Fruit fly (Drosophila melanogaster) whole organism, embryonic: ENCODE measurements around the gene Hs6st.

Experiments used
- Ada2b ChIP-seq: fragments of 200-800 bp; sonication (Bioruptor generic); IDR thresholded peaks from 2 replicates; pipeline ENCODE4 v1.3.6; 2022; ENCODE audit warnings: missing biosample characterization, missing genetic modification characterization
- CG11247 ChIP-seq: fragments of 200-800 bp; sonication (Bioruptor generic); IDR thresholded peaks from 2 replicates; pipeline ENCODE4 v1.3.6; 2022; ENCODE audit warnings: missing biosample characterization, missing genetic modification characterization
- CG13296 ChIP-seq: fragments of 200-800 bp; sonication (Bioruptor generic); optimal IDR thresholded peaks from 3 replicates; lab custom pipeline; 2018; ENCODE audit warnings: missing biosample characterization, mild to moderate bottlenecking, missing genetic modification characterization
- CG13424 ChIP-seq: fragments of 200-800 bp; sonication (Bioruptor generic); optimal IDR thresholded peaks from 2 replicates; lab custom pipeline; 2019; ENCODE audit warnings: missing biosample characterization, mild to moderate bottlenecking, missing genetic modification characterization, moderate library complexity
- CG1602 ChIP-seq: fragments of 200-800 bp; sonication (Bioruptor generic); optimal IDR thresholded peaks from 3 replicates; lab custom pipeline; 2016; ENCODE audit warnings: missing biosample characterization, missing genetic modification characterization
- CG17361 ChIP-seq: fragments of 200-800 bp; sonication (Bioruptor generic); IDR thresholded peaks from 3 replicates; pipeline ENCODE4 v1.3.6; 2022; ENCODE audit warnings: missing biosample characterization, missing genetic modification characterization
- CG2116 ChIP-seq: fragments of 200-800 bp; sonication (Bioruptor generic); optimal IDR thresholded peaks from 3 replicates; lab custom pipeline; 2018; ENCODE audit warnings: missing biosample characterization, mild to moderate bottlenecking, missing genetic modification characterization
- CG2120 ChIP-seq: fragments of 200-800 bp; sonication (Bioruptor generic); optimal IDR thresholded peaks from 3 replicates; lab custom pipeline; 2016; ENCODE audit warnings: missing biosample characterization, missing genetic modification characterization
- CG3163 ChIP-seq: fragments of 200-800 bp; sonication (Bioruptor generic); optimal IDR thresholded peaks from 3 replicates; lab custom pipeline; 2016; ENCODE audit warnings: missing biosample characterization, missing genetic modification characterization
- CG32767 ChIP-seq: fragments of 200-800 bp; sonication (Bioruptor generic); IDR thresholded peaks from 2 replicates; pipeline ENCODE4 v1.3.6; 2022; ENCODE audit warnings: missing biosample characterization, missing genetic modification characterization
- CG4360 ChIP-seq: fragments of 200-800 bp; sonication (Bioruptor generic); IDR thresholded peaks from 2 replicates; pipeline ENCODE4 v1.3.6; 2022; ENCODE audit warnings: missing biosample characterization, missing genetic modification characterization
- CG4424 ChIP-seq: fragments of 200-800 bp; sonication (Bioruptor generic); optimal IDR thresholded peaks from 3 replicates; lab custom pipeline; 2016; ENCODE audit warnings: missing biosample characterization, missing genetic modification characterization
- CG5953 ChIP-seq: fragments of 200-800 bp; sonication (Bioruptor generic); IDR thresholded peaks from 2 replicates; pipeline ENCODE4 v1.3.6; 2022; ENCODE audit warnings: missing biosample characterization, missing genetic modification characterization
- CG7372 ChIP-seq: fragments of 200-800 bp; sonication (Bioruptor generic); IDR thresholded peaks from 2 replicates; pipeline ENCODE4 v1.3.6; 2022; ENCODE audit warnings: missing biosample characterization, missing genetic modification characterization
- CG8765 ChIP-seq: fragments of 200-800 bp; sonication (Bioruptor generic); IDR thresholded peaks from 2 replicates; pipeline ENCODE4 v1.3.6; 2022; ENCODE audit warnings: missing biosample characterization, missing genetic modification characterization
- CoRest ChIP-seq: fragments of 200-800 bp; sonication (Bioruptor generic); optimal IDR thresholded peaks from 3 replicates; lab custom pipeline; 2018; ENCODE audit warnings: missing biosample characterization, mild to moderate bottlenecking, missing genetic modification characterization, moderate library complexity
- Dll ChIP-seq: fragments of 200-800 bp; sonication (Bioruptor generic); IDR thresholded peaks from 4 replicates; pipeline ENCODE4 v1.3.6; 2022; ENCODE audit warnings: missing biosample characterization, missing genetic modification characterization; ENCODE audit not compliant: partially characterized antibody
- E2f1 ChIP-seq: fragments of 200-800 bp; sonication (Bioruptor generic); IDR thresholded peaks from 2 replicates; pipeline ENCODE4 v1.3.6; 2022; ENCODE audit warnings: missing biosample characterization, missing genetic modification characterization
- Fer3 ChIP-seq: fragments of 200-800 bp; sonication (Bioruptor generic); optimal IDR thresholded peaks from 2 replicates; lab custom pipeline; 2018; ENCODE audit warnings: missing biosample characterization, mild to moderate bottlenecking, missing genetic modification characterization, moderate library complexity
- GATAe ChIP-seq: fragments of 200-800 bp; sonication (Bioruptor generic); conservative IDR thresholded peaks from 2 replicates; pipeline ENCODE4 v1.3.6; 2022; ENCODE audit warnings: missing biosample characterization, missing genetic modification characterization
- Gsc ChIP-seq: fragments of 200-800 bp; sonication (Bioruptor generic); IDR thresholded peaks from 2 replicates; pipeline ENCODE4 v1.3.6; 2022; ENCODE audit warnings: missing biosample characterization, missing genetic modification characterization
- Hsf ChIP-seq: fragments of 200-800 bp; sonication (Bioruptor generic); optimal IDR thresholded peaks from 3 replicates; lab custom pipeline; 2016; ENCODE audit warnings: missing biosample characterization, missing genetic modification characterization
- Kr ChIP-seq: fragments of 200-800 bp; sonication (Bioruptor generic); optimal IDR thresholded peaks from 2 replicates; lab custom pipeline; 2017; ENCODE audit warnings: missing biosample characterization, mild to moderate bottlenecking, missing genetic modification characterization
- Meics ChIP-seq: fragments of 200-800 bp; sonication (Bioruptor generic); optimal IDR thresholded peaks from 2 replicates; lab custom pipeline; 2017; ENCODE audit warnings: missing biosample characterization, mild to moderate bottlenecking, missing genetic modification characterization
- Mes4 ChIP-seq: fragments of 200-800 bp; sonication (Bioruptor generic); optimal IDR thresholded peaks from 2 replicates; lab custom pipeline; 2016; ENCODE audit warnings: missing biosample characterization, missing genetic modification characterization
- Myb ChIP-seq: fragments of 200-800 bp; sonication (Bioruptor generic); optimal IDR thresholded peaks from 2 replicates; lab custom pipeline; 2016; ENCODE audit warnings: missing biosample characterization, missing genetic modification characterization
- NC2α ChIP-seq: fragments of 200-800 bp; sonication (Bioruptor generic); optimal IDR thresholded peaks from 2 replicates; lab custom pipeline; 2016; ENCODE audit warnings: missing biosample characterization, missing genetic modification characterization
- Opbp ChIP-seq: fragments of 200-800 bp; sonication (Bioruptor generic); IDR thresholded peaks from 3 replicates; pipeline ENCODE4 v1.3.6; 2022; ENCODE audit warnings: missing biosample characterization, missing genetic modification characterization; ENCODE audit not compliant: partially characterized antibody
- Side ChIP-seq: fragments of 200-800 bp; sonication (Bioruptor generic); optimal IDR thresholded peaks from 2 replicates; lab custom pipeline; 2016; ENCODE audit warnings: missing biosample characterization, missing genetic modification characterization
- Sox100B ChIP-seq: fragments of 200-800 bp; sonication (Bioruptor generic); optimal IDR thresholded peaks from 3 replicates; lab custom pipeline; 2018; ENCODE audit warnings: missing biosample characterization, mild to moderate bottlenecking, missing genetic modification characterization
- Sry-β ChIP-seq: fragments of 200-800 bp; sonication (Bioruptor generic); optimal IDR thresholded peaks from 2 replicates; lab custom pipeline; 2018; ENCODE audit warnings: missing biosample characterization, mild to moderate bottlenecking, missing genetic modification characterization, moderate library complexity
- Ssrp ChIP-seq: fragments of 200-800 bp; sonication (Bioruptor generic); optimal IDR thresholded peaks from 2 replicates; lab custom pipeline; 2018; ENCODE audit warnings: missing biosample characterization, mild to moderate bottlenecking, missing genetic modification characterization, moderate library complexity
- YL-1 ChIP-seq: fragments of 200-800 bp; sonication (Bioruptor generic); optimal IDR thresholded peaks from 3 replicates; lab custom pipeline; 2017; ENCODE audit warnings: missing biosample characterization, mild to moderate bottlenecking, missing genetic modification characterization
- aop ChIP-seq: fragments of 200-800 bp; sonication (Bioruptor generic); IDR thresholded peaks from 2 replicates; pipeline ENCODE4 v1.3.6; 2022; ENCODE audit warnings: missing biosample characterization, missing genetic modification characterization
- cas ChIP-seq: fragments of 200-800 bp; sonication (Bioruptor generic); IDR thresholded peaks from 2 replicates; pipeline ENCODE4 v1.3.6; 2022; ENCODE audit warnings: missing biosample characterization, missing genetic modification characterization
- dpn ChIP-seq, 2 experiments: fragments of 200-800 bp; sonication (Bioruptor generic); optimal IDR thresholded peaks; 3 replicates each; lab custom pipeline; 2016; ENCODE audit warnings: missing biosample characterization in 2 of 2, missing genetic modification characterization in 2 of 2
- fd3F ChIP-seq: fragments of 200-800 bp; sonication (Bioruptor generic); optimal IDR thresholded peaks from 2 replicates; lab custom pipeline; 2018; ENCODE audit warnings: missing biosample characterization, mild to moderate bottlenecking, missing genetic modification characterization, moderate library complexity
- ftz-f1 ChIP-seq: fragments of 200-800 bp; sonication (Bioruptor generic); optimal IDR thresholded peaks from 2 replicates; lab custom pipeline; 2016; ENCODE audit warnings: missing biosample characterization, missing genetic modification characterization
- gt ChIP-seq: fragments of 200-800 bp; sonication (Bioruptor generic); IDR thresholded peaks from 2 replicates; pipeline ENCODE4 v1.3.6; 2022; ENCODE audit warnings: missing biosample characterization, missing genetic modification characterization
- ham ChIP-seq: fragments of 200-800 bp; sonication (Bioruptor generic); IDR thresholded peaks from 2 replicates; pipeline ENCODE4 v1.3.6; 2022; ENCODE audit warnings: missing biosample characterization, missing genetic modification characterization
- hkb ChIP-seq, 2 experiments: fragments of 200-800 bp in 1 of 2; fragments of >200 bp in 1 of 2; sonication (Bioruptor generic) in 1 of 2; IDR thresholded peaks in 1 of 2; optimal IDR thresholded peaks in 1 of 2; 2 replicates each; pipeline versions ENCODE4 v1.3.6 to Lab custom; 2017 to 2022; ENCODE audit warnings: missing biosample characterization in 1 of 2, missing genetic modification characterization in 1 of 2
- mam ChIP-seq: fragments of 200-800 bp; sonication (Bioruptor generic); optimal IDR thresholded peaks from 3 replicates; lab custom pipeline; 2016; ENCODE audit warnings: missing biosample characterization, missing genetic modification characterization
- oc ChIP-seq: fragments of 200-800 bp; sonication (Bioruptor generic); optimal IDR thresholded peaks from 2 replicates; lab custom pipeline; 2018; ENCODE audit warnings: missing biosample characterization, mild to moderate bottlenecking, missing genetic modification characterization, moderate library complexity
- odd ChIP-seq: fragments of 200-800 bp; sonication (Bioruptor generic); optimal IDR thresholded peaks from 2 replicates; lab custom pipeline; 2017; ENCODE audit warnings: missing biosample characterization, mild to moderate bottlenecking, missing genetic modification characterization
- pfk ChIP-seq: fragments of 200-800 bp; sonication (Bioruptor generic); optimal IDR thresholded peaks from 2 replicates; lab custom pipeline; 2018; ENCODE audit warnings: missing biosample characterization, mild to moderate bottlenecking, missing genetic modification characterization, moderate library complexity
- sens-2 ChIP-seq: fragments of 200-800 bp; sonication (Bioruptor generic); IDR thresholded peaks from 2 replicates; pipeline ENCODE4 v1.3.6; 2022; ENCODE audit warnings: missing biosample characterization, missing genetic modification characterization
- sim ChIP-seq: fragments of 200-800 bp; sonication (Bioruptor generic); IDR thresholded peaks from 2 replicates; pipeline ENCODE4 v1.3.6; 2022; ENCODE audit warnings: missing biosample characterization, missing genetic modification characterization
- stc ChIP-seq: fragments of 200-800 bp; sonication (Bioruptor generic); IDR thresholded peaks from 2 replicates; pipeline ENCODE4 v1.3.6; 2022; ENCODE audit warnings: missing biosample characterization, missing genetic modification characterization
- tgo ChIP-seq: fragments of 200-800 bp; sonication (Bioruptor generic); IDR thresholded peaks from 3 replicates; pipeline ENCODE4 v1.3.6; 2022; ENCODE audit warnings: missing biosample characterization, missing genetic modification characterization
- trem ChIP-seq: fragments of 200-800 bp; optimal IDR thresholded peaks from 3 replicates; lab custom pipeline; 2019; ENCODE audit warnings: missing biosample characterization, mild to moderate bottlenecking, missing genetic modification characterization, moderate library complexity
- unc-4 ChIP-seq: fragments of 200-800 bp; sonication (Bioruptor generic); IDR thresholded peaks from 2 replicates; pipeline ENCODE4 v1.3.6; 2022; ENCODE audit warnings: missing biosample characterization, missing genetic modification characterization; ENCODE audit not compliant: partially characterized antibody

Hs6st gene

dm6 chr3R:20035887-20036286 lies 27.6 kb upstream of the Hs6st start, which contains the start of gene Regnase-1 (continued):
- TF ChIP-seq hkb (optimal IDR thresholded peaks at IDR 0.05; lab: Kevin White, UChicago) (no peak), hkb (GFP tag; IDR thresholded peaks at IDR 0.05; lab: Robert Waterston, UW) (peak; percentile 93), CG2116 (GFP tag; lab: Kevin White, UChicago) (peak; percentile 96), CG4424 (GFP tag; lab: Kevin White, UChicago) (peak; percentile 89), fd3F (peak; percentile 87), cas (GFP tag; lab: Robert Waterston, UW) (peak; percentile 75), CG3163 (GFP tag; lab: Kevin White, UChicago) (peak; percentile 77), Sry-β (peak; percentile 74), Gsc (GFP tag; lab: Robert Waterston, UW) (no peak), Meics (peak; percentile 95), CG13424 (tag; lab: Kevin White, UChicago) (peak; percentile 78), pfk (GFP tag; lab: Kevin White, UChicago) (peak; percentile 81), Dll (GFP tag; lab: Robert Waterston, UW) (peak; percentile 95), CG11247 (GFP tag; lab: Robert Waterston, UW) (peak; percentile 88), CG32767 (GFP tag; lab: Robert Waterston, UW) (peak; percentile 82), sim (GFP tag; lab: Robert Waterston, UW) (peak; percentile 86), CG17361 (GFP tag; lab: Robert Waterston, UW) (peak; percentile 87), Kr (GFP tag; lab: Kevin White, UChicago) (peak; percentile 36), Hsf (GFP tag; lab: Kevin White, UChicago) (peak; percentile 91), sens-2 (peak; percentile 94), Fer3 (tag; lab: Kevin White, UChicago) (peak; percentile 96), CG2120 (GFP tag; lab: Kevin White, UChicago) (peak; percentile 83), gt (GFP tag; lab: Robert Waterston, UW) (peak; percentile 44; the same call in 1 of the 2 replicates), CG8765 (GFP tag; lab: Robert Waterston, UW) (peak; percentile 47; the same call in 1 of the 2 replicates), CG4360 (GFP tag; lab: Robert Waterston, UW) (peak; percentile 58; the same call in 1 of the 2 replicates), Side (GFP tag; lab: Kevin White, UChicago) (peak; percentile 92), YL-1 (GFP tag; lab: Kevin White, UChicago) (peak; percentile 98), Ada2b (GFP tag; lab: Robert Waterston, UW) (peak; percentile 71), aop (GFP tag; lab: Robert Waterston, UW) (no peak), CG7372 (peak; percentile 85), Opbp (GFP tag; lab: Robert Waterston, UW) (peak; percentile 98), E2f1 (peak; percentile 90), oc (peak; percentile 84), ftz-f1 (GFP tag; lab: Kevin White, UChicago) (no peak), CG1602 (peak; percentile 68), trem (peak; percentile 97), stc (GFP tag; lab: Robert Waterston, UW) (peak; percentile 93), dpn (GFP tag; optimal IDR thresholded peaks at IDR 0.05; lab: Kevin White, UChicago) (peak; percentile 83 to 92), Ssrp (tag; lab: Kevin White, UChicago) (peak; percentile 65), CG5953 (GFP tag; lab: Robert Waterston, UW) (peak; percentile 85), GATAe (GFP tag; lab: Robert Waterston, UW) (peak; percentile 68), tgo (GFP tag; lab: Robert Waterston, UW) (peak; percentile 83), Sox100B (GFP tag; lab: Kevin White, UChicago) (peak; percentile 92), Myb (peak; percentile 77), Mes4 (GFP tag; lab: Kevin White, UChicago) (peak; percentile 92), CoRest (tag; lab: Kevin White, UChicago) (peak; percentile 93), NC2α (GFP tag; lab: Kevin White, UChicago) (peak; percentile 86), ham (GFP tag; lab: Robert Waterston, UW) (peak; percentile 63; the same call in 1 of the 2 replicates), CG13296 (peak; percentile 96), unc-4 (GFP tag; lab: Robert Waterston, UW) (peak; percentile 96), mam (GFP tag; lab: Kevin White, UChicago) (peak; percentile 80), odd (GFP tag; lab: Kevin White, UChicago) (peak; percentile 95)
